Worm (Caenorhabditis elegans) whole organism, midembryonic: ENCODE results near the gene F42A9.17.

Source experiments
- T22C8.4 ChIP-seq: fragments of 200-800 bp; sonication (Bioruptor generic); IDR thresholded peaks from 2 replicates; pipeline ENCODE4 v1.3.6; 2022; ENCODE audit warnings: missing genetic modification characterization, missing compliant biosample characterization
- flt-1 ChIP-seq: fragments of 200-800 bp; sonication (Bioruptor generic); IDR thresholded peaks from 2 replicates; pipeline ENCODE4 v1.3.6; 2022; ENCODE audit warnings: missing genetic modification characterization, missing compliant biosample characterization
- klf-2 ChIP-seq: fragments of 200-800 bp; sonication (Bioruptor generic); conservative IDR thresholded peaks from 2 replicates; pipeline ENCODE4 v1.3.6; 2022; ENCODE audit warnings: missing genetic modification reagents, missing genetic modification characterization, missing compliant biosample characterization
- ref-1 ChIP-seq: fragments of 200-800 bp; sonication (Bioruptor generic); conservative IDR thresholded peaks from 2 replicates; pipeline ENCODE4 v1.3.6; 2022; ENCODE audit warnings: missing genetic modification reagents, missing genetic modification characterization, missing compliant biosample characterization
- ztf-29 ChIP-seq: fragments of 200-800 bp; sonication (Bioruptor generic); IDR thresholded peaks from 2 replicates; pipeline ENCODE4 v1.3.6; 2022; ENCODE audit warnings: missing genetic modification reagents, missing genetic modification characterization, missing compliant biosample characterization

DNA sequence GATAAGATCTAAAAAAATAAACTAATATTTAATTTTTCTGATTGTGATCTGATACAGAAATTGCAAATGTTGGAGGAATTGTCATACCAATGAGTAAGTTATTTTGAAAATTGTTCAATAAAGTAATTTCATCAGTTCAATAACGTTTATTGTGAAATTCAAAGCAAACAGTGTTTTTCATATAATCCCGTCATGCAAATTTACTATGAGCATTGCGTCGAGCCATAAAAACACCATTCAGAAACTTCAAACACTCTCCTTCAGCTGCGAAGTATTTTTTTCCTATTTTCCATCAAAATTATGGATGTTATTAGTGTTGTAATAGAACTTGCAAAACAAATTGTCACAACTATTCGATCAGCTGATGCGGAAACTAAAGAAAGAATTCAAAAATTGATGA lies 40.1 kb upstream of the F42A9.17 start, which contains the start of gene C49C8.8:
- TF ChIP-seq ztf-29 (GFP tag; lab: Robert Waterston, UW) (no peak), T22C8.4 (no peak), klf-2 (GFP tag; lab: Robert Waterston, UW) (no peak), flt-1 (no peak), ref-1 (GFP tag; lab: Robert Waterston, UW) (no peak)
